Worm (Caenorhabditis elegans) whole organism, L4 larva: ENCODE data around the gene tsp-20.

Source experiments
- F37D6.2 ChIP-seq: sonication (generic microtip); optimal IDR thresholded peaks from 2 replicates; lab custom pipeline; 2016; ENCODE audit warnings: mild to moderate bottlenecking, missing genetic modification characterization, missing compliant biosample characterization
- F49E8.2 ChIP-seq: sonication (generic microtip); optimal IDR thresholded peaks from 2 replicates; lab custom pipeline; 2016; ENCODE audit warnings: missing compliant biosample characterization, mild to moderate bottlenecking, missing genetic modification characterization, borderline replicate concordance
- R02D3.7 ChIP-seq: fragments of 150-350 bp; sonication (generic microtip); optimal IDR thresholded peaks from 3 replicates; lab custom pipeline; 2014; ENCODE audit warnings: missing biosample characterization, missing genetic modification characterization
- T20F7.1 ChIP-seq: fragments of 200-800 bp; sonication (Bioruptor generic); optimal IDR thresholded peaks from 2 replicates; lab custom pipeline; 2018; ENCODE audit warnings: mild to moderate bottlenecking, missing genetic modification characterization, missing compliant biosample characterization
- Y48G9A.11 ChIP-seq: fragments of 200-800 bp; sonication (Bioruptor generic); IDR thresholded peaks from 2 replicates; pipeline ENCODE4 v1.3.6; 2022; ENCODE audit warnings: missing genetic modification reagents, missing genetic modification characterization, missing compliant biosample characterization
- Y75B8A.6 ChIP-seq: fragments of 200-800 bp; sonication (Bioruptor generic); IDR thresholded peaks from 2 replicates; pipeline ENCODE4 v1.3.6; 2022; ENCODE audit warnings: missing genetic modification reagents, missing genetic modification characterization, missing compliant biosample characterization
- aha-1 ChIP-seq: fragments of 150-350 bp; peaks from one replicate; lab custom pipeline; 2014; ENCODE audit warnings: missing biosample characterization, missing genetic modification characterization
- aly-2 ChIP-seq: sonication (generic microtip); optimal IDR thresholded peaks from 2 replicates; lab custom pipeline; 2018; ENCODE audit warnings: missing biosample characterization, missing genetic modification characterization
- arid-1 ChIP-seq: fragments of 200-800 bp; sonication (Bioruptor generic); conservative IDR thresholded peaks from 2 replicates; pipeline ENCODE4 v1.3.6; 2022; ENCODE audit warnings: missing genetic modification reagents, missing genetic modification characterization, missing compliant biosample characterization
- attf-4 ChIP-seq: sonication (generic microtip); optimal IDR thresholded peaks from 3 replicates; lab custom pipeline; 2017; ENCODE audit warnings: missing biosample characterization, missing genetic modification characterization
- ces-1 ChIP-seq: fragments of 150-350 bp; sonication (generic microtip); optimal IDR thresholded peaks from 4 replicates; lab custom pipeline; 2014; ENCODE audit warnings: missing biosample characterization, missing genetic modification reagents, missing genetic modification characterization
- daf-16 ChIP-seq, 3 experiments: sonication (generic microtip); optimal IDR thresholded peaks; 2 replicates each; lab custom pipeline; 2016 to 2017; ENCODE audit warnings: missing genetic modification characterization in 3 of 3, missing genetic modification reagents in 3 of 3, mild to moderate bottlenecking in 2 of 3, missing compliant biosample characterization in 2 of 3, missing biosample characterization in 1 of 3, moderate library complexity in 1 of 3
- dmd-6 ChIP-seq: fragments of 200-800 bp; sonication (Bioruptor generic); IDR thresholded peaks from 2 replicates; pipeline ENCODE4 v1.3.6; 2022; ENCODE audit warnings: missing genetic modification reagents, missing genetic modification characterization, missing compliant biosample characterization
- duxl-1 ChIP-seq: sonication (generic microtip); optimal IDR thresholded peaks from 2 replicates; lab custom pipeline; 2016; ENCODE audit warnings: mild to moderate bottlenecking, missing genetic modification characterization, moderate library complexity, missing compliant biosample characterization; ENCODE audit not compliant: poor library complexity
- dve-1 ChIP-seq: sonication (generic microtip); optimal IDR thresholded peaks from 2 replicates; lab custom pipeline; 2017; ENCODE audit warnings: antibody characterized with exemption, mild to moderate bottlenecking, missing genetic modification characterization, missing compliant biosample characterization; ENCODE audit not compliant: insufficient read depth
- fos-1 ChIP-seq: fragments of 150-350 bp; optimal IDR thresholded peaks from 2 replicates; lab custom pipeline; 2014; ENCODE audit warnings: missing biosample characterization, missing genetic modification characterization
- hlh-11 ChIP-seq: fragments of 200-800 bp; sonication (Bioruptor generic); optimal IDR thresholded peaks from 2 replicates; lab custom pipeline; 2018; ENCODE audit warnings: mild to moderate bottlenecking, missing genetic modification characterization, missing compliant biosample characterization
- hlh-30 ChIP-seq: sonication (generic microtip); optimal IDR thresholded peaks from 2 replicates; lab custom pipeline; 2017; ENCODE audit warnings: antibody characterized with exemption, mild to moderate bottlenecking, missing genetic modification characterization, missing compliant biosample characterization; ENCODE audit not compliant: insufficient read depth
- lim-7 ChIP-seq: fragments of 200-800 bp; sonication (Bioruptor generic); IDR thresholded peaks from 2 replicates; pipeline ENCODE4 v1.3.6; 2022; ENCODE audit warnings: missing genetic modification characterization, missing compliant biosample characterization
- lin-29 ChIP-seq: fragments of 200-800 bp; sonication (Bioruptor generic); IDR thresholded peaks from 2 replicates; pipeline ENCODE4 v1.3.6; 2022; ENCODE audit warnings: missing genetic modification reagents, missing genetic modification characterization, missing compliant biosample characterization
- lin-38 ChIP-seq: fragments of 200-800 bp; sonication (Bioruptor generic); IDR thresholded peaks from 2 replicates; pipeline ENCODE4 v1.3.6; 2022; ENCODE audit warnings: missing genetic modification reagents, missing genetic modification characterization, missing compliant biosample characterization
- lin-39 ChIP-seq: fragments of 150-350 bp; optimal IDR thresholded peaks from 2 replicates; lab custom pipeline; 2014; ENCODE audit warnings: missing biosample characterization, missing genetic modification reagents, missing genetic modification characterization
- mdt-29 ChIP-seq: fragments of 200-800 bp; sonication (Bioruptor generic); IDR thresholded peaks from 2 replicates; pipeline ENCODE4 v1.3.6; 2022; ENCODE audit warnings: missing genetic modification reagents, missing genetic modification characterization, missing compliant biosample characterization
- nhr-10 ChIP-seq: fragments of 150-350 bp; optimal IDR thresholded peaks from 2 replicates; lab custom pipeline; 2014; ENCODE audit warnings: missing biosample characterization, missing genetic modification characterization
- nhr-28 ChIP-seq: fragments of 150-350 bp; optimal IDR thresholded peaks from 2 replicates; lab custom pipeline; 2014; ENCODE audit warnings: missing biosample characterization, missing genetic modification characterization
- pqm-1 ChIP-seq: sonication (generic microtip); optimal IDR thresholded peaks from 2 replicates; lab custom pipeline; 2017; ENCODE audit warnings: missing biosample characterization, missing genetic modification characterization
- sdz-12 ChIP-seq: fragments of 200-800 bp; sonication (Bioruptor generic); optimal IDR thresholded peaks from 2 replicates; lab custom pipeline; 2018; ENCODE audit warnings: mild to moderate bottlenecking, missing genetic modification characterization, missing compliant biosample characterization
- snpc-4 ChIP-seq: fragments of 150-350 bp; optimal IDR thresholded peaks from 2 replicates; lab custom pipeline; 2014; ENCODE audit warnings: missing biosample characterization, missing genetic modification characterization
- tra-1 ChIP-seq: fragments of 200-800 bp; sonication (Bioruptor generic); IDR thresholded peaks from 2 replicates; pipeline ENCODE4 v1.3.6; 2022; ENCODE audit warnings: missing genetic modification reagents, missing genetic modification characterization, missing compliant biosample characterization
- unc-130 ChIP-seq: sonication (generic microtip); optimal IDR thresholded peaks from 2 replicates; lab custom pipeline; 2016; ENCODE audit warnings: missing genetic modification reagents, missing genetic modification characterization, missing compliant biosample characterization
- unc-62 ChIP-seq, 3 experiments: fragments of 150-350 bp in 1 of 3; sonication (generic microtip); optimal IDR thresholded peaks in 2 of 3; peaks in 1 of 3; 1 replicate in 1 of 3; 2 replicates in 2 of 3; lab custom pipeline; 2014 to 2017; ENCODE audit warnings: missing biosample characterization in 3 of 3, missing genetic modification characterization in 3 of 3, missing genetic modification reagents in 3 of 3, missing genotype in 1 of 3
- zfp-2 ChIP-seq: sonication (generic microtip); optimal IDR thresholded peaks from 2 replicates; lab custom pipeline; 2016; ENCODE audit warnings: mild to moderate bottlenecking, missing genetic modification characterization, missing compliant biosample characterization
- zfp-3 ChIP-seq: fragments of 200-800 bp; sonication (Bioruptor generic); conservative IDR thresholded peaks from 2 replicates; pipeline ENCODE4 v1.3.6; 2022; ENCODE audit warnings: missing genetic modification reagents, missing genetic modification characterization, missing compliant biosample characterization
- ztf-7 ChIP-seq: fragments of 150-350 bp; optimal IDR thresholded peaks from 2 replicates; lab custom pipeline; 2014; ENCODE audit warnings: missing biosample characterization, missing genetic modification characterization

The tsp-20 gene

DNA sequence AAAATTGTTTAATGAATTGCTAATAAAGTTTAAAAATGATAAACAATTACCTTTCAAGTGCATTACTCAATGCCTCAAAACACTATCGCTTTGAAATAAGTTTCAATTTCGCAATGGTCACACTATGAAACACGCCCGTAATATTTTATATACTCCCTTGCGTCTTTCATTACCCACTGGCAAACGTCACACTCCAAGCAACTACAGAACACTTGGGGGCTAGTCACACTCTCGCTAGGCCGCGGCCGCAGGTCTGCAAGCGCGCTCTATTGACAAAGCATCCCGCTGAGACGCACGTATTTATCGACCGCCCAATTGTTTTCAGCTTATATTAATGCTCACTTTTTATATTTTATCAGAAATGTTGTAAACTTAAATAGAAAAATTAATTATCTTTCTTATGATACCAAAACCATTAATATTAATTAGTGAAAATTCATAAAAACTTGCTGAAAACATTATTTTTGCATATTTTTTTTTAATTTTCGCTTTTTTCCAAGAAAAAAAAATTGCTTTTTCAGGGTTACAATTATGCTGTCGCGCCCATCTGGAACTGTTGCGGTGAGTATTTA is 15.8 kb downstream of the tsp-20 start, which contains the start of the genes nmat-1 and ucr-2.1 (continued):
- TF ChIP-seq lin-29 (no peak), unc-130 (GFP tag; lab: Kevin White, UChicago) (no peak), fos-1 (tag; lab: Kevin White, UChicago) (no peak), ztf-7 (tag; lab: Kevin White, UChicago) (peak; percentile 35)

- TF ChIP-seq unc-62 (GFP tag; optimal IDR thresholded peaks at IDR 0.05 in 1 of 2; lab: Kevin White, UChicago) (peak in 1 of 2 experiments; percentile 70), unc-62 (tag; optimal IDR thresholded peaks at IDR 0.05; lab: Kevin White, UChicago) (no peak), zfp-3 (GFP tag; lab: Robert Waterston, UW) (no peak), daf-16 (GFP tag; optimal IDR thresholded peaks at IDR 0.05; lab: Kevin White, UChicago) (no peak), daf-16 (tag; optimal IDR thresholded peaks at IDR 0.05; lab: Kevin White, UChicago) (no peak), aha-1 (tag; lab: Kevin White, UChicago) (peak; percentile 63)
- TF ChIP-seq, all 104 proteins: peak for 2
These were observed 25.9 kb downstream of the tsp-20 start for ce11 chrX:12007905-12008466.

DNA sequence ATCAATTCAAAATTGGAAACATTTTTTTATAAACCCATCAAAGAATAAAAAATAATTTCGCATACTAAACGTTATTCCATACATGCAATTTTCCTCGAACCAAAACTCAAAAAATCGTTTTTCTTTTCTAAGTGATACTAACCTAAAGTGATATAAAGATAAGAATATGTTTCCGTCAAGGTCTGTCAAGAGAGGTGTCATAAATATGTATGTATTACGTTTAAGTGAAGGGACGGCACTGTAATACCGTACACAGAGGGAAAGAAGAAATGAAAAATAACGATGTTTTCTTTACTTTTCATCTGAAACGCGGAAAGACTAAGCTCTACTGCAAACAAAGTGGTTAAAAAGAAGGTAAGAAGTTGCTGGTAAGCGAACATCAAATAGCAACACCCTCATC is 27.4 kb downstream of the tsp-20 start:
- TF ChIP-seq R02D3.7 (no peak), dmd-6 (peak; percentile 27; the same call in 1 of the 2 replicates), nhr-10 (tag; lab: Kevin White, UChicago) (no peak), Y48G9A.11 (GFP tag; lab: Robert Waterston, UW) (no peak), hlh-11 (tag; lab: Kevin White, UChicago) (no peak), unc-62 (GFP tag; optimal IDR thresholded peaks at IDR 0.05 in 1 of 2; lab: Kevin White, UChicago) (peak in 1 of 2 experiments; percentile 97), unc-62 (tag; optimal IDR thresholded peaks at IDR 0.05; lab: Kevin White, UChicago) (no peak), T20F7.1 (no peak), daf-16 (GFP tag; optimal IDR thresholded peaks at IDR 0.05; lab: Kevin White, UChicago) (no peak), daf-16 (tag; optimal IDR thresholded peaks at IDR 0.05; lab: Kevin White, UChicago) (peak; percentile 72)

DNA sequence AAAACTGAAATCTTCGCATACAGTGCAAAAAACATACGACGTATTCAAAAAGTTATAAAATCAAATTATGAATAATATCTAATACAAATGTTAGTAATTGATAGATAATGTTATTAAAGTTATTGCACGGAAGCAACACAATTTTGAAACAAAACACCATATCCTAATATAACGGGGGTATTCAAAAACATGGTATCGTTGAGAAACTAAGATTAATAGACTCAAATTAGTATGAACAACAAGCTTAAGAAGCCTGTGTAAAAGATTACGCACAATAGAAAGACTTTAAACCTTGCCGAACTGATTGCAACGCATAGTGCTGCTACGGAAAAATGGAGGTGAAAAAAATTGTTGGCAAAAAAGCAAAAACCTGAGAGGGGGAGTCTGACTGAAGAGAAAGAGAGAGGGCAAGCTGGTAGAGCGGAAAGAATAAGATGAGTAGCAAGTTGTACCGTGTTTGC is 28.3 kb downstream of the tsp-20 start, which contains the start of gene sma-5:
TSS of gene sma-5 (minus strand) at position 51 of the 461 bp plus-strand sequence.
- TF ChIP-seq aha-1 (tag; lab: Kevin White, UChicago) = peak; percentile 51
- TF ChIP-seq hlh-30 (tag; lab: Kevin White, UChicago) = no peak
- peak in 1 of 2 experiments; percentile 65 for TF ChIP-seq unc-62 (GFP tag; optimal IDR thresholded peaks at IDR 0.05 in 1 of 2; lab: Kevin White, UChicago)
- no peak for TF ChIP-seq unc-62 (tag; optimal IDR thresholded peaks at IDR 0.05; lab: Kevin White, UChicago)

DNA sequence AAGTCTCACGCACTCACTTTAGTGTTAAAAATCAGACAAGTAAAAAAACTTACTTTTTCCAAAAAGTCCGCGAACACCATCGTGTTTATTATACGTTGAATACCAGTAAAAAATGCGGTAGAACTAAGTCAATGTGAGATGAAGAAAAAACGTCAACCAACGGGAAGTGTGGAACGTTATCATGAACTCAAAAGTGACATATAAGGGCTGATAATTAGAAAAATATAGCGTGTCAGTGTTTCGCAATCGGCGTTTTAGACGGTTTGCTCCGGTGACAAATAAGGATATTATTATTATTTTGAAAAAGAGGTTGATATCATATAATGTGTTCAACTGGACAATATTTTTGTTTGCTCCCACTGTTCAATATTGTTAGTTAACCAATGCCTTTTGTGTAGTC is 28.9 kb downstream of the tsp-20 start:
- TF ChIP-seq aly-2 (tag; lab: Kevin White, UChicago) (no peak), F49E8.2 (tag; lab: Kevin White, UChicago) (no peak), zfp-2 (tag; lab: Kevin White, UChicago) (no peak), mdt-29 (GFP tag; lab: Robert Waterston, UW) (no peak), arid-1 (no peak), lin-39 (tag; lab: Kevin White, UChicago) (no peak), tra-1 (0 out of 2 replicates have a peak, but pooled peaks have one; percentile 17), snpc-4 (tag; lab: Kevin White, UChicago) (no peak), lin-38 (GFP tag; lab: Robert Waterston, UW) (no peak), duxl-1 (no peak), F37D6.2 (tag; lab: Kevin White, UChicago) (no peak), dve-1 (tag; lab: Kevin White, UChicago) (peak; percentile 8), hlh-11 (tag; lab: Kevin White, UChicago) (peak; percentile 63), daf-16 (GFP tag; optimal IDR thresholded peaks at IDR 0.05; lab: Kevin White, UChicago) (no peak), daf-16 (tag; optimal IDR thresholded peaks at IDR 0.05; lab: Kevin White, UChicago) (peak; percentile 91), nhr-28 (tag; lab: Kevin White, UChicago) (peak; percentile 8), dmd-6 (peak; percentile 72), lim-7 (GFP tag; lab: Robert Waterston, UW) (no peak), attf-4 (no peak), Y75B8A.6 (GFP tag; lab: Robert Waterston, UW) (no peak), sdz-12 (GFP tag; lab: Kevin White, UChicago) (no peak), pqm-1 (tag; lab: Kevin White, UChicago) (peak; percentile 51), ces-1 (GFP tag; lab: Kevin White, UChicago) (no peak)
